Worm (Caenorhabditis elegans) whole organism, late embryonic: ENCODE results near the gene lys-1.

Experiments
- ama-1 ChIP-seq: fragments of 150-350 bp; optimal IDR thresholded peaks from 2 replicates; lab custom pipeline; 2014
- fax-1 ChIP-seq: sonication (generic microtip); optimal IDR thresholded peaks from 2 replicates; lab custom pipeline; 2016; ENCODE audit warnings: missing genotype, missing genetic modification characterization, missing compliant biosample characterization
- hlh-30 ChIP-seq: sonication (generic microtip); optimal IDR thresholded peaks from 2 replicates; lab custom pipeline; 2017; ENCODE audit warnings: antibody characterized with exemption, missing genetic modification characterization, missing compliant biosample characterization; ENCODE audit not compliant: insufficient read depth
- npax-4 ChIP-seq: sonication (generic microtip); optimal IDR thresholded peaks from 2 replicates; lab custom pipeline; 2016; ENCODE audit warnings: missing genetic modification characterization, missing compliant biosample characterization
- pqm-1 ChIP-seq: sonication (generic microtip); optimal IDR thresholded peaks from 2 replicates; lab custom pipeline; 2016; ENCODE audit warnings: missing genetic modification characterization, missing compliant biosample characterization
- zip-5 ChIP-seq: sonication (generic microtip); optimal IDR thresholded peaks from 2 replicates; lab custom pipeline; 2016; ENCODE audit warnings: missing genetic modification characterization, missing compliant biosample characterization

- TF ChIP-seq hlh-30 = no peak
- no peak for TF ChIP-seq pqm-1 (tag; lab: Kevin White, UChicago)
- no peak for TF ChIP-seq ama-1
- TF ChIP-seq fax-1 (tag; lab: Kevin White, UChicago) = no peak
- TF ChIP-seq zip-5 (tag; lab: Kevin White, UChicago) = no peak
- TF ChIP-seq npax-4 = no peak
Observed at ce11 chrV:10238665-10239064, 39.0 kb upstream of the lys-1 start, which contains the start of gene fubl-1.
